Fruit fly (Drosophila melanogaster) whole organism, embryonic: ENCODE measurements around the gene pxb.

Experiments
- Asciz ChIP-seq: fragments of 200-800 bp; sonication (Bioruptor generic); optimal IDR thresholded peaks from 2 replicates; lab custom pipeline; 2017; ENCODE audit warnings: missing biosample characterization, mild to moderate bottlenecking, missing genetic modification characterization, missing genetic modification reagents
- CG10147 ChIP-seq: fragments of 200-800 bp; sonication (Bioruptor generic); optimal IDR thresholded peaks from 2 replicates; lab custom pipeline; 2019; ENCODE audit warnings: missing biosample characterization, mild to moderate bottlenecking, missing genetic modification characterization, moderate library complexity
- CG11085 ChIP-seq: fragments of 200-800 bp; sonication (Bioruptor generic); IDR thresholded peaks from 2 replicates; pipeline ENCODE4 v1.3.6; 2022; ENCODE audit warnings: missing biosample characterization, missing genetic modification characterization
- CG12071 ChIP-seq: fragments of 200-800 bp; sonication (Bioruptor generic); optimal IDR thresholded peaks from 3 replicates; lab custom pipeline; 2018; ENCODE audit warnings: missing biosample characterization, mild to moderate bottlenecking, missing genetic modification characterization
- CG12236 ChIP-seq: fragments of 200-800 bp; sonication (Bioruptor generic); optimal IDR thresholded peaks from 2 replicates; lab custom pipeline; 2016; ENCODE audit warnings: missing biosample characterization, missing genetic modification characterization
- CG15696 ChIP-seq: fragments of 200-800 bp; sonication (Bioruptor generic); optimal IDR thresholded peaks from 2 replicates; lab custom pipeline; 2019; ENCODE audit warnings: missing biosample characterization, mild to moderate bottlenecking, missing genetic modification characterization, moderate library complexity
- CG17568 ChIP-seq: fragments of 200-800 bp; sonication (Bioruptor generic); optimal IDR thresholded peaks from 2 replicates; lab custom pipeline; 2018; ENCODE audit warnings: missing biosample characterization, mild to moderate bottlenecking, missing genetic modification characterization, moderate library complexity
- CG18599 ChIP-seq: fragments of 200-800 bp; sonication (Bioruptor generic); optimal IDR thresholded peaks from 3 replicates; lab custom pipeline; 2017; ENCODE audit warnings: missing biosample characterization, missing genetic modification characterization, mild to moderate bottlenecking, moderate library complexity, missing genetic modification reagents
- CG2120 ChIP-seq: fragments of 200-800 bp; sonication (Bioruptor generic); optimal IDR thresholded peaks from 3 replicates; lab custom pipeline; 2016; ENCODE audit warnings: missing biosample characterization, missing genetic modification characterization
- CG3407 ChIP-seq: fragments of 200-800 bp; sonication (Bioruptor generic); optimal IDR thresholded peaks from 2 replicates; lab custom pipeline; 2018; ENCODE audit warnings: missing biosample characterization, mild to moderate bottlenecking, missing genetic modification characterization
- CG3726 ChIP-seq: fragments of 200-800 bp; sonication (Bioruptor generic); IDR thresholded peaks from 3 replicates; pipeline ENCODE4, ENCODE4 v1.3.6; 2022; ENCODE audit warnings: missing biosample characterization, missing genetic modification characterization
- CG3847 ChIP-seq: fragments of 200-800 bp; sonication (Bioruptor generic); IDR thresholded peaks from 2 replicates; pipeline ENCODE4 v1.3.6; 2022; ENCODE audit warnings: missing biosample characterization, missing genetic modification characterization
- CG3995 ChIP-seq: fragments of 200-800 bp; sonication (Bioruptor generic); optimal IDR thresholded peaks from 3 replicates; lab custom pipeline; 2016; ENCODE audit warnings: missing biosample characterization, missing genetic modification characterization
- CG4617 ChIP-seq: fragments of 200-800 bp; sonication (Bioruptor generic); optimal IDR thresholded peaks from 3 replicates; lab custom pipeline; 2016; ENCODE audit warnings: missing biosample characterization, missing genetic modification characterization, borderline replicate concordance
- CG4730 ChIP-seq: fragments of 200-800 bp; sonication (Bioruptor generic); IDR thresholded peaks from 2 replicates; pipeline ENCODE4 v1.3.6; 2022; ENCODE audit warnings: missing biosample characterization, missing genetic modification characterization
- CG4854 ChIP-seq: fragments of 200-800 bp; sonication (Bioruptor generic); optimal IDR thresholded peaks from 2 replicates; lab custom pipeline; 2016; ENCODE audit warnings: missing biosample characterization, missing genetic modification characterization, inconsistent platforms
- CG6175 ChIP-seq: fragments of 200-800 bp; sonication (Bioruptor generic); IDR thresholded peaks from 3 replicates; pipeline ENCODE4 v1.3.6; 2022; ENCODE audit warnings: missing biosample characterization, missing genetic modification characterization
- CG6654 ChIP-seq: fragments of 200-800 bp; sonication (Bioruptor generic); optimal IDR thresholded peaks from 2 replicates; lab custom pipeline; 2017; ENCODE audit warnings: missing biosample characterization, mild to moderate bottlenecking, missing genetic modification characterization
- CG7271 ChIP-seq: fragments of 200-800 bp; sonication (Bioruptor generic); optimal IDR thresholded peaks from 2 replicates; lab custom pipeline; 2018; ENCODE audit warnings: missing biosample characterization, mild to moderate bottlenecking, missing genetic modification characterization, moderate library complexity
- CG7928 ChIP-seq: fragments of 200-800 bp; sonication (Bioruptor generic); optimal IDR thresholded peaks from 2 replicates; lab custom pipeline; 2017; ENCODE audit warnings: missing biosample characterization, mild to moderate bottlenecking, missing genetic modification characterization
- CG7987 ChIP-seq: fragments of 200-800 bp; sonication (Bioruptor generic); optimal IDR thresholded peaks from 2 replicates; lab custom pipeline; 2018; ENCODE audit warnings: missing biosample characterization, mild to moderate bottlenecking, missing genetic modification characterization, moderate library complexity
- CG8281 ChIP-seq: fragments of 200-800 bp; sonication (Bioruptor generic); optimal IDR thresholded peaks from 2 replicates; lab custom pipeline; 2018; ENCODE audit warnings: missing biosample characterization, mild to moderate bottlenecking, missing genetic modification characterization, moderate library complexity
- CG8359 ChIP-seq: fragments of 200-800 bp; sonication (Bioruptor generic); optimal IDR thresholded peaks from 2 replicates; lab custom pipeline; 2017; ENCODE audit warnings: missing biosample characterization, mild to moderate bottlenecking, missing genetic modification characterization, borderline replicate concordance
- CG9215 ChIP-seq: fragments of 200-800 bp; sonication (Bioruptor generic); IDR thresholded peaks from 2 replicates; pipeline ENCODE4 v1.3.6; 2022; ENCODE audit warnings: missing biosample characterization, missing genetic modification characterization
- CTCF ChIP-seq: fragments of 200-800 bp; sonication (Bioruptor generic); optimal IDR thresholded peaks from 2 replicates; lab custom pipeline; 2017; ENCODE audit warnings: missing biosample characterization, mild to moderate bottlenecking, missing genetic modification characterization, moderate library complexity
- Elba2 ChIP-seq: fragments of 200-800 bp; sonication (Bioruptor generic); optimal IDR thresholded peaks from 3 replicates; lab custom pipeline; 2016; ENCODE audit warnings: missing biosample characterization, missing genetic modification characterization
- Fer2 ChIP-seq: fragments of 200-800 bp; sonication (Bioruptor generic); optimal IDR thresholded peaks from 2 replicates; lab custom pipeline; 2018; ENCODE audit warnings: missing biosample characterization, mild to moderate bottlenecking, missing genetic modification characterization, moderate library complexity
- GATAe ChIP-seq: fragments of 200-800 bp; sonication (Bioruptor generic); conservative IDR thresholded peaks from 2 replicates; pipeline ENCODE4 v1.3.6; 2022; ENCODE audit warnings: missing biosample characterization, missing genetic modification characterization
- Gug ChIP-seq: fragments of 200-800 bp; sonication (Bioruptor generic); IDR thresholded peaks from 4 replicates; pipeline ENCODE4 v1.3.6; 2022; ENCODE audit warnings: missing biosample characterization, missing genetic modification characterization
- HLH3B ChIP-seq: fragments of 200-800 bp; sonication (Bioruptor generic); IDR thresholded peaks from 2 replicates; pipeline ENCODE4 v1.3.6; 2022; ENCODE audit warnings: missing biosample characterization, missing genetic modification characterization
- Jarid2 ChIP-seq: fragments of 200-800 bp; sonication (Bioruptor generic); optimal IDR thresholded peaks from 3 replicates; lab custom pipeline; 2017; ENCODE audit warnings: mild to moderate bottlenecking, missing biosample characterization, missing genetic modification reagents, missing genetic modification characterization
- Kr ChIP-seq: fragments of 200-800 bp; sonication (Bioruptor generic); optimal IDR thresholded peaks from 2 replicates; lab custom pipeline; 2017; ENCODE audit warnings: missing biosample characterization, mild to moderate bottlenecking, missing genetic modification characterization
- Sox100B ChIP-seq: fragments of 200-800 bp; sonication (Bioruptor generic); optimal IDR thresholded peaks from 3 replicates; lab custom pipeline; 2018; ENCODE audit warnings: missing biosample characterization, mild to moderate bottlenecking, missing genetic modification characterization
- Sox102F ChIP-seq: fragments of 200-800 bp; sonication (Bioruptor generic); optimal IDR thresholded peaks from 2 replicates; lab custom pipeline; 2018; ENCODE audit warnings: missing biosample characterization, mild to moderate bottlenecking, missing genetic modification characterization, moderate library complexity
- Stat92E ChIP-seq, 3 experiments: fragments of >200 bp in 2 of 3; fragments of 200-800 bp in 1 of 3; sonication (Bioruptor generic) in 1 of 3; optimal IDR thresholded peaks; 2 replicates each; lab custom pipeline; 2017 to 2019; ENCODE audit warnings: missing biosample characterization in 3 of 3, missing genetic modification characterization in 3 of 3, mild to moderate bottlenecking in 1 of 3, moderate library complexity in 1 of 3
- Trl ChIP-seq, 3 experiments: fragments of >200 bp in 2 of 3; fragments of 200-800 bp in 1 of 3; sonication (Bioruptor generic) in 1 of 3; optimal IDR thresholded peaks; 2 replicates in 1 of 3; 3 replicates in 2 of 3; lab custom pipeline; 2016 to 2017; ENCODE audit warnings: missing biosample characterization in 1 of 3, missing genetic modification characterization in 1 of 3
- Xrp1 ChIP-seq: fragments of 200-800 bp; sonication (Bioruptor generic); IDR thresholded peaks from 2 replicates; pipeline ENCODE4 v1.3.6; 2022; ENCODE audit warnings: missing biosample characterization, missing genetic modification characterization
- ab ChIP-seq: fragments of 200-800 bp; sonication (Bioruptor generic); optimal IDR thresholded peaks from 2 replicates; lab custom pipeline; 2016; ENCODE audit warnings: missing biosample characterization, missing genetic modification characterization
- ato ChIP-seq: fragments of 200-800 bp; sonication (Bioruptor generic); IDR thresholded peaks from 2 replicates; pipeline ENCODE4 v1.3.6; 2022; ENCODE audit warnings: missing biosample characterization, missing genetic modification characterization; ENCODE audit not compliant: partially characterized antibody
- bowl ChIP-seq: fragments of 200-800 bp; sonication (Bioruptor generic); IDR thresholded peaks from 2 replicates; pipeline ENCODE4 v1.3.6; 2022; ENCODE audit warnings: missing biosample characterization, missing genetic modification characterization
- da ChIP-seq: fragments of 200-800 bp; sonication (Bioruptor generic); optimal IDR thresholded peaks from 2 replicates; lab custom pipeline; 2016; ENCODE audit warnings: missing biosample characterization, missing genetic modification characterization
- fd3F ChIP-seq: fragments of 200-800 bp; sonication (Bioruptor generic); optimal IDR thresholded peaks from 2 replicates; lab custom pipeline; 2018; ENCODE audit warnings: missing biosample characterization, mild to moderate bottlenecking, missing genetic modification characterization, moderate library complexity
- lov ChIP-seq, 2 experiments: fragments of 200-800 bp in 1 of 2; fragments of >200 bp in 1 of 2; sonication (Bioruptor generic) in 1 of 2; IDR thresholded peaks in 1 of 2; optimal IDR thresholded peaks in 1 of 2; 2 replicates in 1 of 2; 3 replicates in 1 of 2; pipeline versions ENCODE4 v1.3.6 to Lab custom; 2017 to 2022; ENCODE audit warnings: missing biosample characterization in 1 of 2, missing genetic modification characterization in 1 of 2
- mld ChIP-seq: fragments of 200-800 bp; sonication (Bioruptor generic); IDR thresholded peaks from 3 replicates; pipeline ENCODE4 v1.3.6; 2022; ENCODE audit warnings: missing biosample characterization, missing genetic modification characterization; ENCODE audit not compliant: partially characterized antibody
- org-1 ChIP-seq: fragments of 200-800 bp; sonication (Bioruptor generic); optimal IDR thresholded peaks from 2 replicates; lab custom pipeline; 2017; ENCODE audit warnings: missing biosample characterization, missing genetic modification characterization
- stc ChIP-seq: fragments of 200-800 bp; sonication (Bioruptor generic); IDR thresholded peaks from 2 replicates; pipeline ENCODE4 v1.3.6; 2022; ENCODE audit warnings: missing biosample characterization, missing genetic modification characterization
- tna ChIP-seq: fragments of 200-800 bp; sonication (Bioruptor generic); IDR thresholded peaks from 2 replicates; pipeline ENCODE4 v1.3.6; 2022; ENCODE audit warnings: missing biosample characterization, missing genetic modification characterization; ENCODE audit not compliant: partially characterized antibody
- zen2 ChIP-seq: fragments of 200-800 bp; sonication (Bioruptor generic); IDR thresholded peaks from 3 replicates; pipeline ENCODE4 v1.3.6; 2022; ENCODE audit warnings: missing biosample characterization, missing genetic modification characterization; ENCODE audit not compliant: partially characterized antibody
- zfh1 ChIP-seq: fragments of 200-800 bp; sonication (Bioruptor generic); IDR thresholded peaks from 3 replicates; pipeline ENCODE4 v1.3.6; 2022; ENCODE audit warnings: missing biosample characterization, missing genetic modification characterization
- zfh2 ChIP-seq: fragments of 200-800 bp; sonication (Bioruptor generic); optimal IDR thresholded peaks from 2 replicates; lab custom pipeline; 2016; ENCODE audit warnings: missing biosample characterization, missing genetic modification characterization

pxb gene

DNA sequence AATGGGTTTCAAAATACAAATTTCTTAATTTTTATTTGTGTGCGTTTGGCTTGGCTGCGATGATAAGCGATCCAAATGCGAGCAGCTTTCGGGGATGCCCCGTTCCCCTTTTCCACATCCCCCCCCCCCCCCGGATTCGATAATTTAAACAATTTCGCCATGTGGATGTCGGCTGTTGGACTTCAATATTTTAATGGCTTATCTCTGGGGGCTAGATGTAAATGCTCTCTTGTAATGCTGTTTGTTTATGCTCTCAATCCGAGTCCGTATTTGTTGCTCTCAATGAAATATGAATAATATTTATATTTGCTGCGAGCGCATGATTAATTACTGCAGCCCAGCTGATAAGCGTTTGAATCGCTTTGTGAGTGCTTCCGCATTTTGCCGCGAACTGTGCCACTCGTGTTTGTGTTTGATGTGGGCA, 11.6 kb downstream of the pxb start (continued):
- TF ChIP-seq CG17568 = peak; percentile 21
- TF ChIP-seq Jarid2 (GFP tag; lab: Kevin White, UChicago) = no peak
- TF ChIP-seq Stat92E (GFP tag; optimal IDR thresholded peaks at IDR 0.05; lab: Kevin White, UChicago) = no peak
- TF ChIP-seq CG7271 = no peak
- TF ChIP-seq CG3995 (GFP tag; lab: Kevin White, UChicago) = no peak
- TF ChIP-seq zfh1 (GFP tag; lab: Robert Waterston, UW) = peak; percentile 48; the same call in 1 of the 3 replicates
- TF ChIP-seq CG8281 = no peak
- no peak for TF ChIP-seq CG4617 (GFP tag; lab: Kevin White, UChicago)
- TF ChIP-seq stc (GFP tag; lab: Robert Waterston, UW) = no peak
- TF ChIP-seq ab (GFP tag; lab: Kevin White, UChicago) = no peak
- no peak for TF ChIP-seq CG6654 (GFP tag; lab: Kevin White, UChicago)
- TF ChIP-seq CG10147 (GFP tag; lab: Kevin White, UChicago) = no peak
- TF ChIP-seq CG8359 (GFP tag; lab: Kevin White, UChicago) = peak; percentile 55
- TF ChIP-seq ato (GFP tag; lab: Robert Waterston, UW) = no peak
- TF ChIP-seq CG15696 = peak; percentile 45
- TF ChIP-seq Elba2 (GFP tag; lab: Kevin White, UChicago) = no peak
- no peak for TF ChIP-seq HLH3B (GFP tag; lab: Robert Waterston, UW)
- no peak for TF ChIP-seq Kr
- no peak for TF ChIP-seq CG4730
- no peak for TF ChIP-seq da
- TF ChIP-seq CG7987 = peak; percentile 18
- TF ChIP-seq CG12236 (GFP tag; lab: Kevin White, UChicago) = no peak
- TF ChIP-seq org-1 (GFP tag; lab: Kevin White, UChicago) = peak; percentile 29
- TF ChIP-seq Sox100B (GFP tag; lab: Kevin White, UChicago) = peak; percentile 51
- TF ChIP-seq Fer2 (tag; lab: Kevin White, UChicago) = no peak
- TF ChIP-seq bowl (GFP tag; lab: Robert Waterston, UW) = no peak
- TF ChIP-seq Asciz (GFP tag; lab: Kevin White, UChicago) = peak; percentile 57
- no peak for TF ChIP-seq CTCF (GFP tag; lab: Kevin White, UChicago)
- TF ChIP-seq zfh2 (GFP tag; lab: Kevin White, UChicago) = no peak
- no peak for TF ChIP-seq CG3847 (GFP tag; lab: Robert Waterston, UW)
- TF ChIP-seq CG9215 (GFP tag; lab: Robert Waterston, UW) = no peak
- TF ChIP-seq Xrp1 (GFP tag; lab: Robert Waterston, UW) = peak; percentile 39; the same call in 1 of the 2 replicates
- TF ChIP-seq Sox102F (GFP tag; lab: Kevin White, UChicago) = no peak
- TF ChIP-seq Gug = no peak
- TF ChIP-seq GATAe (GFP tag; lab: Robert Waterston, UW) = no peak
- TF ChIP-seq zen2 (GFP tag; lab: Robert Waterston, UW) = no peak
- TF ChIP-seq CG11085 (GFP tag; lab: Robert Waterston, UW) = no peak
- TF ChIP-seq CG12071 = peak; percentile 21
- peak; percentile 46 for TF ChIP-seq CG3407 (GFP tag; lab: Kevin White, UChicago)
- no peak for TF ChIP-seq fd3F (GFP tag; lab: Kevin White, UChicago)
- TF ChIP-seq tna (GFP tag; lab: Robert Waterston, UW) = no peak
- TF ChIP-seq CG2120 (GFP tag; lab: Kevin White, UChicago) = no peak
- no peak for TF ChIP-seq CG7928 (GFP tag; lab: Kevin White, UChicago)
- no peak for TF ChIP-seq lov (optimal IDR thresholded peaks at IDR 0.05; lab: Kevin White, UChicago)
- no peak for TF ChIP-seq lov (GFP tag; IDR thresholded peaks at IDR 0.05; lab: Robert Waterston, UW)
- peak in 1 of 2 experiments; percentile 11 for TF ChIP-seq Trl (optimal IDR thresholded peaks at IDR 0.05; lab: Kevin White, UChicago)
- TF ChIP-seq Trl (GFP tag; optimal IDR thresholded peaks at IDR 0.05; lab: Kevin White, UChicago) = no peak
- peak; percentile 0 for TF ChIP-seq CG4854 (GFP tag; lab: Kevin White, UChicago)
- 0 out of 3 replicates have a peak, but pooled peaks have one; percentile 20 for TF ChIP-seq CG3726
- peak; percentile 9 for TF ChIP-seq CG18599 (GFP tag; lab: Kevin White, UChicago)
- TF ChIP-seq CG6175 = no peak
- no peak for TF ChIP-seq mld (GFP tag; lab: Robert Waterston, UW)
